Worm (Caenorhabditis elegans) whole organism, L4 larva: ENCODE results near the gene F20C5.5.
A peak's percentile ranks its signal among the peaks of the same experiment; 100 is the strongest.

Source experiments
- F49E8.2 ChIP-seq: sonication (generic microtip); optimal IDR thresholded peaks from 2 replicates; lab custom pipeline; 2016; ENCODE audit warnings: missing compliant biosample characterization, mild to moderate bottlenecking, missing genetic modification characterization, borderline replicate concordance
- T26A8.4 ChIP-seq: fragments of 200-800 bp; sonication (Bioruptor generic); IDR thresholded peaks from 2 replicates; pipeline ENCODE4 v1.3.6; 2022; ENCODE audit warnings: missing genetic modification characterization, missing compliant biosample characterization
- Y75B8A.6 ChIP-seq: fragments of 200-800 bp; sonication (Bioruptor generic); IDR thresholded peaks from 2 replicates; pipeline ENCODE4 v1.3.6; 2022; ENCODE audit warnings: missing genetic modification reagents, missing genetic modification characterization, missing compliant biosample characterization
- aha-1 ChIP-seq: fragments of 150-350 bp; peaks from one replicate; lab custom pipeline; 2014; ENCODE audit warnings: missing biosample characterization, missing genetic modification characterization
- aly-2 ChIP-seq: sonication (generic microtip); optimal IDR thresholded peaks from 2 replicates; lab custom pipeline; 2018; ENCODE audit warnings: missing biosample characterization, missing genetic modification characterization
- ama-1 ChIP-seq: fragments of 150-350 bp; optimal IDR thresholded peaks from 2 replicates; lab custom pipeline; 2014; ENCODE audit warnings: inconsistent platforms, mixed read lengths
- ceh-20 ChIP-seq: fragments of 200-800 bp; sonication (Bioruptor generic); IDR thresholded peaks from 2 replicates; pipeline ENCODE4 v1.3.6; 2022; ENCODE audit warnings: missing genetic modification reagents, missing genetic modification characterization, missing compliant biosample characterization
- ceh-28 ChIP-seq: fragments of 150-350 bp; optimal IDR thresholded peaks from 2 replicates; lab custom pipeline; 2014; ENCODE audit warnings: missing biosample characterization, missing genetic modification reagents, missing genetic modification characterization
- ceh-44 ChIP-seq: fragments of 200-800 bp; sonication (Bioruptor generic); IDR thresholded peaks from 2 replicates; pipeline ENCODE4 v1.3.6; 2022; ENCODE audit warnings: missing genetic modification reagents, missing genetic modification characterization, missing compliant biosample characterization
- ctbp-1 ChIP-seq: fragments of 200-800 bp; sonication (Bioruptor generic); IDR thresholded peaks from 2 replicates; pipeline ENCODE4 v1.3.6; 2022; ENCODE audit warnings: missing genetic modification reagents, missing genetic modification characterization, missing compliant biosample characterization
- daf-16 ChIP-seq, 3 experiments: sonication (generic microtip); optimal IDR thresholded peaks; 2 replicates each; lab custom pipeline; 2016 to 2017; ENCODE audit warnings: missing genetic modification characterization in 3 of 3, missing genetic modification reagents in 3 of 3, mild to moderate bottlenecking in 2 of 3, missing compliant biosample characterization in 2 of 3, missing biosample characterization in 1 of 3, moderate library complexity in 1 of 3
- dmd-6 ChIP-seq: fragments of 200-800 bp; sonication (Bioruptor generic); IDR thresholded peaks from 2 replicates; pipeline ENCODE4 v1.3.6; 2022; ENCODE audit warnings: missing genetic modification reagents, missing genetic modification characterization, missing compliant biosample characterization
- dmd-9 ChIP-seq: fragments of 200-800 bp; sonication (Bioruptor generic); IDR thresholded peaks from 2 replicates; pipeline ENCODE4 v1.3.6; 2022; ENCODE audit warnings: missing genetic modification reagents, missing genetic modification characterization, missing compliant biosample characterization
- dve-1 ChIP-seq: sonication (generic microtip); optimal IDR thresholded peaks from 2 replicates; lab custom pipeline; 2017; ENCODE audit warnings: antibody characterized with exemption, mild to moderate bottlenecking, missing genetic modification characterization, missing compliant biosample characterization; ENCODE audit not compliant: insufficient read depth
- egl-27 ChIP-seq: sonication (generic microtip); optimal IDR thresholded peaks from 3 replicates; lab custom pipeline; 2017; ENCODE audit warnings: missing biosample characterization, missing genetic modification reagents, missing genetic modification characterization
- fkh-10 ChIP-seq: fragments of 150-350 bp; optimal IDR thresholded peaks from 2 replicates; lab custom pipeline; 2014; ENCODE audit warnings: missing biosample characterization, missing genetic modification reagents, missing genetic modification characterization
- hlh-30 ChIP-seq: sonication (generic microtip); optimal IDR thresholded peaks from 2 replicates; lab custom pipeline; 2017; ENCODE audit warnings: antibody characterized with exemption, mild to moderate bottlenecking, missing genetic modification characterization, missing compliant biosample characterization; ENCODE audit not compliant: insufficient read depth
- hmg-1.1 ChIP-seq: fragments of 200-800 bp; sonication (Bioruptor generic); IDR thresholded peaks from 2 replicates; pipeline ENCODE4 v1.3.6; 2022; ENCODE audit warnings: missing genetic modification reagents, missing genetic modification characterization, missing compliant biosample characterization
- lin-1 ChIP-seq: fragments of 200-800 bp; sonication (Bioruptor generic); IDR thresholded peaks from 2 replicates; pipeline ENCODE4 v1.3.6; 2022; ENCODE audit warnings: missing genetic modification reagents, missing genetic modification characterization, missing compliant biosample characterization
- lin-39 ChIP-seq: fragments of 150-350 bp; optimal IDR thresholded peaks from 2 replicates; lab custom pipeline; 2014; ENCODE audit warnings: missing biosample characterization, missing genetic modification reagents, missing genetic modification characterization
- lsy-2 ChIP-seq, 2 experiments: fragments of 150-350 bp in 1 of 2; sonication (generic microtip) in 1 of 2; optimal IDR thresholded peaks; 2 replicates each; lab custom pipeline; 2014 to 2017; ENCODE audit warnings: missing biosample characterization in 2 of 2, missing genetic modification characterization in 2 of 2
- madf-5 ChIP-seq, 2 experiments: fragments of 200-800 bp; sonication (Bioruptor generic); IDR thresholded peaks; 2 replicates each; pipeline ENCODE4 v1.3.6; 2022; ENCODE audit warnings: missing compliant biosample characterization in 2 of 2, missing genetic modification characterization in 2 of 2
- mdl-1 ChIP-seq, 2 experiments: fragments of 150-350 bp in 1 of 2; sonication (generic microtip) in 1 of 2; optimal IDR thresholded peaks; 2 replicates each; lab custom pipeline; 2014 to 2017; ENCODE audit warnings: missing biosample characterization in 2 of 2, missing genetic modification characterization in 2 of 2
- mep-1 ChIP-seq: fragments of 150-350 bp; sonication (generic microtip); optimal IDR thresholded peaks from 3 replicates; lab custom pipeline; 2014; ENCODE audit warnings: missing biosample characterization, missing genetic modification characterization
- mxl-3 ChIP-seq: fragments of 200-800 bp; sonication (Bioruptor generic); optimal IDR thresholded peaks from 2 replicates; lab custom pipeline; 2018; ENCODE audit warnings: mild to moderate bottlenecking, missing genetic modification characterization, missing compliant biosample characterization
- nhr-11 ChIP-seq: fragments of 150-350 bp; optimal IDR thresholded peaks from 2 replicates; lab custom pipeline; 2014; ENCODE audit warnings: missing biosample characterization, missing genetic modification characterization
- nhr-111 ChIP-seq: fragments of 200-800 bp; sonication (Bioruptor generic); optimal IDR thresholded peaks from 2 replicates; lab custom pipeline; 2018; ENCODE audit warnings: mild to moderate bottlenecking, missing genetic modification characterization, missing compliant biosample characterization
- nhr-237 ChIP-seq: sonication (generic microtip); optimal IDR thresholded peaks from 2 replicates; lab custom pipeline; 2017; ENCODE audit warnings: missing biosample characterization, missing genetic modification characterization
- nhr-28 ChIP-seq: fragments of 150-350 bp; optimal IDR thresholded peaks from 2 replicates; lab custom pipeline; 2014; ENCODE audit warnings: missing biosample characterization, missing genetic modification characterization
- nhr-6 ChIP-seq: fragments of 150-350 bp; optimal IDR thresholded peaks from 2 replicates; lab custom pipeline; 2014; ENCODE audit warnings: missing biosample characterization, missing genetic modification characterization
- nhr-77 ChIP-seq: fragments of 150-350 bp; optimal IDR thresholded peaks from 2 replicates; lab custom pipeline; 2014; ENCODE audit warnings: missing biosample characterization, missing genetic modification characterization
- pqm-1 ChIP-seq: sonication (generic microtip); optimal IDR thresholded peaks from 2 replicates; lab custom pipeline; 2017; ENCODE audit warnings: missing biosample characterization, missing genetic modification characterization
- set-16 ChIP-seq: fragments of 200-800 bp; sonication (Bioruptor generic); IDR thresholded peaks from 2 replicates; pipeline ENCODE4 v1.3.6; 2022; ENCODE audit warnings: missing genetic modification reagents, missing genetic modification characterization, missing compliant biosample characterization
- snpc-4 ChIP-seq: fragments of 150-350 bp; optimal IDR thresholded peaks from 2 replicates; lab custom pipeline; 2014; ENCODE audit warnings: missing biosample characterization, missing genetic modification characterization
- spr-3 ChIP-seq: fragments of 200-800 bp; sonication (Bioruptor generic); optimal IDR thresholded peaks from 2 replicates; lab custom pipeline; 2018; ENCODE audit warnings: mild to moderate bottlenecking, missing genetic modification characterization, missing compliant biosample characterization
- tra-1 ChIP-seq: fragments of 200-800 bp; sonication (Bioruptor generic); IDR thresholded peaks from 2 replicates; pipeline ENCODE4 v1.3.6; 2022; ENCODE audit warnings: missing genetic modification reagents, missing genetic modification characterization, missing compliant biosample characterization
- unc-39 ChIP-seq: sonication (generic microtip); optimal IDR thresholded peaks from 2 replicates; lab custom pipeline; 2017; ENCODE audit warnings: missing biosample characterization, missing genetic modification characterization
- zag-1 ChIP-seq: fragments of 150-350 bp; optimal IDR thresholded peaks from 2 replicates; lab custom pipeline; 2014; ENCODE audit warnings: missing biosample characterization, missing genetic modification characterization
- zip-2 ChIP-seq: fragments of 150-350 bp; optimal IDR thresholded peaks from 2 replicates; lab custom pipeline; 2014; ENCODE audit warnings: missing biosample characterization, missing genetic modification characterization

F20C5.5 gene

DNA sequence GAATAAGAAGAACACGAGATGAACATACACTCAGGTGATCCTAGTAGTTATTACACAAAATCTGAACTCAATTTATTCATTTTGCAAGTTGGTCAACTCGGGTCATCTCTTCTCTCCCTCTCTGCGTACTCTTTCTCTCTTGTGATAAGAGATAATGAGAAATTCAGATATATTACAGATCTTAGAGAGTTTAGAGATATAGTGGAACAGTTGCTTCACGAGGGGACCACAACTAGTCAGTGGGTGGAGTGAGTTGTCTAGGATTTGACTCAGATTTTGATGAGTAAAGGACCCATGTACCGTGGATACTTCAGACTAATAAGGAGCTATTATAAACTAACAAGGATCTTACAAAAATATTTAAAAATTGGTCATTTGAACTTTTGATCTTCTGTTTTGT lies 44.2 kb upstream of the F20C5.5 start, which contains the start of gene exc-5:
Gene exc-5 (minus strand): TSS at position 57 of the 400 bp plus-strand sequence.
- TF ChIP-seq nhr-237 (no peak), aha-1 (tag; lab: Kevin White, UChicago) (peak; percentile 72), ceh-20 (GFP tag; lab: Robert Waterston, UW) (no peak), nhr-11 (tag; lab: Kevin White, UChicago) (peak; percentile 8)

DNA sequence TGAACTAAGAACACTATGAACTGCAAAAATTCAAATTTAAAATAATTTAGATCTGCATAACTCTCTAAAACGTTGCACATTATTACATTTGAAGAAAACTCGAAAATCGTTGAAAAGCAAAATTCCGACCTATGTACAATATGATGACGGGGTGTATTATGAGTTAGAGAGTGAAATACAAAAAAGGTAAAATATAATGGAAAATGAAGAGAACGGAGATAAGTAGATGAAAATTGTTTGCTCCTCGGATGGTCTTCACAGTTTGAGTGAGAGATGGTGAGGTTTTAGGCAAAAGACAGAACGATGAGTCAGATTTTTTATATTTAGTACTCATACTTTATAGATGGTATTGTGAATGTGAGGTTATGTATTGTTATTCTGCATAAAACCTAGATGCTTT lies 37.9 kb upstream of the F20C5.5 start:
- TF ChIP-seq tra-1 (no peak), dve-1 (peak; percentile 48), dmd-9 (GFP tag; lab: Robert Waterston, UW) (no peak), unc-39 (tag; lab: Kevin White, UChicago) (no peak), nhr-111 (GFP tag; lab: Kevin White, UChicago) (no peak), lin-1 (no peak), pqm-1 (tag; lab: Kevin White, UChicago) (peak; percentile 9), nhr-28 (tag; lab: Kevin White, UChicago) (peak; percentile 1), daf-16 (GFP tag; optimal IDR thresholded peaks at IDR 0.05; lab: Kevin White, UChicago) (no peak), daf-16 (tag; optimal IDR thresholded peaks at IDR 0.05; lab: Kevin White, UChicago) (peak; percentile 51), nhr-77 (tag; lab: Kevin White, UChicago) (no peak), zag-1 (tag; lab: Kevin White, UChicago) (no peak)

DNA sequence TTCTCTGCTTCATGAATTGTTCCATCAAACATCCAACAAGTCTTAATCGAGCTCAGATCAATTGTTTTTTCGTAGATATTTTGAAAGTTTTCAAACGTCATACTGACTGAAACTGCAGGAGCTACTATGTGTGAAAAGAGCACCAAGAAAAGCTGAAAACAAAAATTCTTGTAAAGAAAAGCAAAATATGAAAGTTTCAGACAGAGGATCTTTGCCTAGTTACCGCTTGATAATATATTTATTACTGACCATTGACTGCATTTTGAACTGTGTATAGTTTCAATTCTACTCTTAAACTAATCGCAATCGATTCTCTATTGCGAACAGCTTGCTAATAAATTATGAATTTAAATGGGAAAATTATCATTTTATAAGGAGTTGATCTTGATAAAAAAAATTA lies 28.8 kb upstream of the F20C5.5 start, which contains the start of gene clec-182:
Gene clec-182 (minus strand): TSS at position 101 of the 400 bp plus-strand sequence.
- no peak for TF ChIP-seq unc-39 (tag; lab: Kevin White, UChicago)
- TF ChIP-seq zip-2: no peak
- no peak for TF ChIP-seq F49E8.2 (tag; lab: Kevin White, UChicago)
- TF ChIP-seq daf-16 (GFP tag; optimal IDR thresholded peaks at IDR 0.05; lab: Kevin White, UChicago): no peak
- no peak for TF ChIP-seq daf-16 (tag; optimal IDR thresholded peaks at IDR 0.05; lab: Kevin White, UChicago)
- no peak for TF ChIP-seq zag-1 (tag; lab: Kevin White, UChicago)
- TF ChIP-seq snpc-4 (tag; lab: Kevin White, UChicago): no peak
- TF ChIP-seq madf-5 (GFP tag; IDR thresholded peaks at IDR 0.05; lab: Robert Waterston, UW): no peak
- TF ChIP-seq ceh-28 (tag; lab: Kevin White, UChicago): no peak

DNA sequence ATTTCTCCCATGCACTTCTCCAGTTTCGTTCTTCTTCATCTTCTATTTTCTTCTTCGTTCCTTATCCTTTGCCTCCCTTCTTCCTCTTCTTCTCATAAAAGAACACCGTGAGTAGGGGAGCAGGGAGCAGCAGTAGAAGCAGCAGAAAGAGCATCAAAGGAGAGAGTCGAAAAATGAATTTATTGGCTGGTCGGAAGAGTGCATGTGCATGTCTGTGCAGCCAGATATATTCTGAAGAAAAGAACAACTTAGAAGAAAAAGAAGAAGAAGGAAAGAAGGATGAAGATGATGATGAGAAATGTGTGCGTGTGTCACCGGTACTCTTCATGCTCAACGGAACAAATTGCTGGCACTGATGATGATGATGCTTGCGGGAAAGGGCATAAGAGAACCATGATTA lies 26.8 kb upstream of the F20C5.5 start:
- TF ChIP-seq set-16 (GFP tag; lab: Robert Waterston, UW): no peak
- no peak for TF ChIP-seq T26A8.4 (GFP tag; lab: Robert Waterston, UW)
- 0 out of 2 replicates have a peak, but pooled peaks have one; percentile 10 for TF ChIP-seq hmg-1.1 (GFP tag; lab: Robert Waterston, UW)
- no peak for TF ChIP-seq aly-2 (tag; lab: Kevin White, UChicago)
- TF ChIP-seq lin-1: no peak
- peak; percentile 20 for TF ChIP-seq hlh-30
- TF ChIP-seq mep-1: peak; percentile 65
- TF ChIP-seq aha-1 (tag; lab: Kevin White, UChicago): peak; percentile 72
- TF ChIP-seq ctbp-1 (GFP tag; lab: Robert Waterston, UW): 0 out of 2 replicates have a peak, but pooled peaks have one; percentile 42
- no peak for TF ChIP-seq spr-3 (GFP tag; lab: Kevin White, UChicago)
- peak; percentile 15 for TF ChIP-seq lin-39 (tag; lab: Kevin White, UChicago)
- TF ChIP-seq fkh-10: peak; percentile 61
- peak in 1 of 2 experiments; percentile 12 for TF ChIP-seq lsy-2 (tag; optimal IDR thresholded peaks at IDR 0.05; lab: Kevin White, UChicago)

DNA sequence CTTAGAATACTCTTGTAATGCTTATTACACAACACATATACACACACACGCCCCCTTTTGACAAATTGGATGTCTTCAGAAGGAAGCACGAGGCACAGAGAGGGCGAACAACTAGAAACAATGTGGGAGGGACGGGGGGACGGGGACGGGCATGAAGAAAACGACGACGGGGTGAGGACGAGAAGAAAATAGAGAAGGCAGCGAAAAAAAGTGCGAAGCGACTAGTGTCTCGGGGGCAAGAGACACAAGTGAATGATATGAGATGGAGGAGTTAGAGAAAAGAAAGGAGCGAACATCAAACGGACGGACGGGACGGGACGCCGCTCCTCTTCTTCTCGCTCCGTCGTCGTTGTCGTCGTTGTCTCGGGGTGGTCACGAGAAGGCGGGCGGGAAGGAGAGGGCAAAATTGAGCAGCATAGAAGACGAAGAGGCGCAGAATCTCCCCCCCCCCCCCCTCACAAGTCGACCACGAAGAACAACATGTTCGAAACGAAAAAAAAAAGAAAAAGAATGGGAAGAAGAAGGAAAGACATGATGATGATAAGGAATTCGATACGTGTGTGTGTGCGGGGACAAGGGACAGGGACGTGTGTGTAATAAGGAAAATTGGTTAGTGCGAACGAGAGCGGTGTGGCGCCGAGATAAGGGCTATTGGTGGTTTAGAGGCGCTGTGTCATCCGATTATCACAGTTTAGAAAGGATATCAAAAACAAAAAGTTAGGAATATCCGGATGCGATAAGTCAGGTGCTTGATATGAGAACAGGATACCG lies 25.6 kb upstream of the F20C5.5 start:
- TF ChIP-seq ama-1 (lab: Kevin White, UChicago): peak; percentile 3
- peak; percentile 70 for TF ChIP-seq nhr-28 (tag; lab: Kevin White, UChicago)
- TF ChIP-seq hlh-30: peak; percentile 96
- TF ChIP-seq nhr-77 (tag; lab: Kevin White, UChicago): peak; percentile 93
- TF ChIP-seq ceh-20 (GFP tag; lab: Robert Waterston, UW): peak; percentile 68
- peak; percentile 93 for TF ChIP-seq mxl-3 (GFP tag; lab: Kevin White, UChicago)
- TF ChIP-seq Y75B8A.6: no peak
- TF ChIP-seq fkh-10: peak; percentile 23
- TF ChIP-seq dmd-6 (GFP tag; lab: Robert Waterston, UW): peak; percentile 93
- TF ChIP-seq dve-1: peak; percentile 90
- peak; percentile 73 to 97 for TF ChIP-seq mdl-1 (tag; optimal IDR thresholded peaks at IDR 0.05; lab: Kevin White, UChicago)
- no peak for TF ChIP-seq egl-27 (tag; lab: Kevin White, UChicago)
- TF ChIP-seq lsy-2 (tag; optimal IDR thresholded peaks at IDR 0.05; lab: Kevin White, UChicago): peak; percentile 70 to 78
- TF ChIP-seq nhr-6: peak; percentile 51
- TF ChIP-seq mep-1: peak; percentile 96
- TF ChIP-seq ceh-44 (GFP tag; lab: Robert Waterston, UW): 0 out of 2 replicates have a peak, but pooled peaks have one; percentile 31
- peak; percentile 51 to 71 for TF ChIP-seq daf-16 (GFP tag; optimal IDR thresholded peaks at IDR 0.05; lab: Kevin White, UChicago)
- peak; percentile 62 for TF ChIP-seq daf-16 (tag; optimal IDR thresholded peaks at IDR 0.05; lab: Kevin White, UChicago)
